Fruit fly (Drosophila melanogaster) whole organism, prepupa: ENCODE measurements around the gene HipHop.

Experiments
- Blimp-1 ChIP-seq: fragments of 200-800 bp; sonication (Bioruptor generic); optimal IDR thresholded peaks from 3 replicates; lab custom pipeline; 2017; ENCODE audit warnings: missing biosample characterization, missing genetic modification characterization, mild to moderate bottlenecking, moderate library complexity, missing genetic modification reagents
- CG10631 ChIP-seq: fragments of 200-800 bp; sonication (Bioruptor generic); optimal IDR thresholded peaks from 2 replicates; lab custom pipeline; 2016; ENCODE audit warnings: missing biosample characterization, missing genetic modification characterization
- CG10669 ChIP-seq: fragments of 200-800 bp; sonication (Bioruptor generic); optimal IDR thresholded peaks from 3 replicates; lab custom pipeline; 2018; ENCODE audit warnings: missing biosample characterization, mild to moderate bottlenecking, missing genetic modification characterization, moderate library complexity
- CG11294 ChIP-seq: fragments of 200-800 bp; sonication (Bioruptor generic); IDR thresholded peaks from 2 replicates; pipeline ENCODE4 v1.3.6; 2022; ENCODE audit warnings: missing biosample characterization, missing genetic modification characterization
- CG11762 ChIP-seq: fragments of 200-800 bp; sonication (Bioruptor generic); optimal IDR thresholded peaks from 3 replicates; lab custom pipeline; 2016; ENCODE audit warnings: missing biosample characterization, missing genetic modification characterization; ENCODE audit not compliant: insufficient read depth
- CG15336 ChIP-seq: fragments of 200-800 bp; sonication (Bioruptor generic); IDR thresholded peaks from 2 replicates; pipeline ENCODE4 v1.3.6; 2022; ENCODE audit warnings: missing biosample characterization, missing genetic modification characterization
- CG1621 ChIP-seq: fragments of 200-800 bp; sonication (Bioruptor generic); optimal IDR thresholded peaks from 3 replicates; lab custom pipeline; 2018; ENCODE audit warnings: missing biosample characterization, mild to moderate bottlenecking, missing genetic modification characterization
- CG16779 ChIP-seq: fragments of 200-800 bp; sonication (Bioruptor generic); optimal IDR thresholded peaks from 3 replicates; lab custom pipeline; 2017; ENCODE audit warnings: missing biosample characterization, mild to moderate bottlenecking, missing genetic modification characterization
- CG3032 ChIP-seq: fragments of 200-800 bp; optimal IDR thresholded peaks from 2 replicates; lab custom pipeline; 2019; ENCODE audit warnings: missing biosample characterization, mild to moderate bottlenecking, missing genetic modification characterization, moderate library complexity
- CG34406 ChIP-seq: fragments of 200-800 bp; sonication (Bioruptor generic); optimal IDR thresholded peaks from 3 replicates; lab custom pipeline; 2016; ENCODE audit warnings: missing biosample characterization, missing genetic modification characterization
- CG3919 ChIP-seq: fragments of 200-800 bp; sonication (Bioruptor generic); optimal IDR thresholded peaks from 3 replicates; lab custom pipeline; 2016; ENCODE audit warnings: missing biosample characterization, missing genetic modification characterization
- CG4318 ChIP-seq: fragments of 200-800 bp; sonication (Bioruptor generic); optimal IDR thresholded peaks from 3 replicates; lab custom pipeline; 2017; ENCODE audit warnings: missing biosample characterization, mild to moderate bottlenecking, missing genetic modification characterization
- CG6163 ChIP-seq: fragments of 200-800 bp; sonication (Bioruptor generic); IDR thresholded peaks from 3 replicates; pipeline ENCODE4 v1.3.6; 2022; ENCODE audit warnings: missing biosample characterization, missing genetic modification characterization
- CG6276 ChIP-seq: fragments of 200-800 bp; sonication (Bioruptor generic); optimal IDR thresholded peaks from 2 replicates; lab custom pipeline; 2017; ENCODE audit warnings: missing biosample characterization, mild to moderate bottlenecking, missing genetic modification characterization
- CG6792 ChIP-seq: fragments of 200-800 bp; sonication (Bioruptor generic); optimal IDR thresholded peaks from 3 replicates; lab custom pipeline; 2016; ENCODE audit warnings: missing biosample characterization, missing genetic modification characterization
- CG6808 ChIP-seq: fragments of 200-800 bp; sonication (Bioruptor generic); optimal IDR thresholded peaks from 3 replicates; lab custom pipeline; 2017; ENCODE audit warnings: missing biosample characterization, missing genetic modification characterization, mild to moderate bottlenecking, moderate library complexity, missing genetic modification reagents
- CG6854 ChIP-seq: fragments of 200-800 bp; sonication (Bioruptor generic); optimal IDR thresholded peaks from 2 replicates; lab custom pipeline; 2017; ENCODE audit warnings: missing biosample characterization, mild to moderate bottlenecking, missing genetic modification characterization
- CG7368 ChIP-seq: fragments of 200-800 bp; sonication (Bioruptor generic); optimal IDR thresholded peaks from 3 replicates; lab custom pipeline; 2016; ENCODE audit warnings: missing biosample characterization, missing genetic modification characterization
- CG8119 ChIP-seq: fragments of 200-800 bp; sonication (Bioruptor generic); IDR thresholded peaks from 3 replicates; pipeline ENCODE4 v1.3.6; 2022; ENCODE audit warnings: missing biosample characterization, missing genetic modification characterization
- CG8319 ChIP-seq: fragments of 200-800 bp; sonication (Bioruptor generic); optimal IDR thresholded peaks from 3 replicates; lab custom pipeline; 2016; ENCODE audit warnings: missing biosample characterization, missing genetic modification characterization
- CG8632 ChIP-seq: fragments of 200-800 bp; sonication (Bioruptor generic); optimal IDR thresholded peaks from 3 replicates; lab custom pipeline; 2016; ENCODE audit warnings: missing biosample characterization, missing genetic modification characterization
- CG9139 ChIP-seq: fragments of 200-800 bp; sonication (Bioruptor generic); optimal IDR thresholded peaks from 3 replicates; lab custom pipeline; 2017; ENCODE audit warnings: missing biosample characterization, mild to moderate bottlenecking, missing genetic modification characterization
- Eip78C ChIP-seq: fragments of 200-800 bp; sonication (Bioruptor generic); peaks from one replicate; lab custom pipeline; 2016; ENCODE audit warnings: missing biosample characterization, missing genetic modification characterization
- Eip93F ChIP-seq: fragments of 200-800 bp; sonication (Bioruptor generic); optimal IDR thresholded peaks from 2 replicates; lab custom pipeline; 2016; ENCODE audit warnings: missing biosample characterization, mild to moderate bottlenecking, missing genetic modification characterization
- Ets21C ChIP-seq: fragments of 200-800 bp; sonication (Bioruptor generic); optimal IDR thresholded peaks from 3 replicates; lab custom pipeline; 2016; ENCODE audit warnings: missing biosample characterization, missing genetic modification characterization
- Ets96B ChIP-seq: fragments of 200-800 bp; optimal IDR thresholded peaks from 2 replicates; lab custom pipeline; 2019; ENCODE audit warnings: missing biosample characterization, mild to moderate bottlenecking, missing genetic modification characterization, moderate library complexity
- Gug ChIP-seq: fragments of 200-800 bp; sonication (Bioruptor generic); IDR thresholded peaks from 2 replicates; pipeline ENCODE4 v1.3.6; 2022; ENCODE audit warnings: missing biosample characterization, missing genetic modification characterization
- Hr38 ChIP-seq: sonication (Bioruptor generic); optimal IDR thresholded peaks from 2 replicates; lab custom pipeline; 2016; ENCODE audit warnings: missing biosample characterization, missing genetic modification characterization
- Hr39 ChIP-seq: fragments of 200-800 bp; sonication (Bioruptor generic); optimal IDR thresholded peaks from 2 replicates; lab custom pipeline; 2016; ENCODE audit warnings: missing biosample characterization, missing genetic modification characterization
- Hr4 ChIP-seq: fragments of 200-800 bp; sonication (Bioruptor generic); optimal IDR thresholded peaks from 3 replicates; lab custom pipeline; 2016; ENCODE audit warnings: missing biosample characterization, missing genetic modification characterization
- Lpt ChIP-seq: fragments of 200-800 bp; sonication (Bioruptor generic); optimal IDR thresholded peaks from 3 replicates; lab custom pipeline; 2016; ENCODE audit warnings: missing biosample characterization, missing genetic modification characterization
- Met ChIP-seq: fragments of 200-800 bp; sonication (Bioruptor generic); optimal IDR thresholded peaks from 3 replicates; lab custom pipeline; 2016; ENCODE audit warnings: missing biosample characterization, missing genetic modification characterization
- OdsH ChIP-seq: fragments of 200-800 bp; sonication (Bioruptor generic); optimal IDR thresholded peaks from 3 replicates; lab custom pipeline; 2016; ENCODE audit warnings: missing biosample characterization, missing genetic modification characterization
- Sox102F ChIP-seq: fragments of 200-800 bp; sonication (Bioruptor generic); optimal IDR thresholded peaks from 2 replicates; lab custom pipeline; 2016; ENCODE audit warnings: missing biosample characterization, mild to moderate bottlenecking, missing genetic modification characterization
- Sox14 ChIP-seq: fragments of 200-800 bp; sonication (Bioruptor generic); optimal IDR thresholded peaks from 3 replicates; lab custom pipeline; 2016; ENCODE audit warnings: missing biosample characterization, missing genetic modification characterization
- achi ChIP-seq: fragments of 200-800 bp; sonication (Bioruptor generic); optimal IDR thresholded peaks from 3 replicates; lab custom pipeline; 2016; ENCODE audit warnings: missing biosample characterization, missing genetic modification characterization
- acj6 ChIP-seq: fragments of 200-800 bp; sonication (Bioruptor generic); optimal IDR thresholded peaks from 3 replicates; lab custom pipeline; 2016; ENCODE audit warnings: missing biosample characterization, missing genetic modification characterization
- cyc ChIP-seq: fragments of 200-800 bp; sonication (Bioruptor generic); optimal IDR thresholded peaks from 3 replicates; lab custom pipeline; 2016; ENCODE audit warnings: missing biosample characterization, missing genetic modification characterization
- dac ChIP-seq: fragments of 200-800 bp; sonication (Bioruptor generic); optimal IDR thresholded peaks from 2 replicates; lab custom pipeline; 2017; ENCODE audit warnings: missing biosample characterization, mild to moderate bottlenecking, missing genetic modification characterization
- dsx ChIP-seq: fragments of 200-800 bp; optimal IDR thresholded peaks from 3 replicates; lab custom pipeline; 2019; ENCODE audit warnings: missing biosample characterization, mild to moderate bottlenecking, missing genetic modification characterization, moderate library complexity; ENCODE audit not compliant: poor library complexity, severe bottlenecking
- eg ChIP-seq: fragments of 200-800 bp; sonication (Bioruptor generic); IDR thresholded peaks from 3 replicates; pipeline ENCODE4 v1.3.6; 2022; ENCODE audit warnings: missing biosample characterization, missing genetic modification characterization
- esn ChIP-seq: fragments of 200-800 bp; sonication (Bioruptor generic); optimal IDR thresholded peaks from 2 replicates; lab custom pipeline; 2016; ENCODE audit warnings: missing biosample characterization, mild to moderate bottlenecking, missing genetic modification characterization, moderate library complexity
- fd59A ChIP-seq: fragments of 200-800 bp; sonication (Bioruptor generic); optimal IDR thresholded peaks from 2 replicates; lab custom pipeline; 2017; ENCODE audit warnings: missing biosample characterization, mild to moderate bottlenecking, missing genetic modification characterization, missing genetic modification reagents
- lz ChIP-seq: fragments of 200-800 bp; sonication (Bioruptor generic); optimal IDR thresholded peaks from 3 replicates; lab custom pipeline; 2016; ENCODE audit warnings: missing biosample characterization, missing genetic modification characterization
- net ChIP-seq: fragments of 200-800 bp; sonication (Bioruptor generic); optimal IDR thresholded peaks from 3 replicates; lab custom pipeline; 2016; ENCODE audit warnings: missing biosample characterization, missing genetic modification characterization
- pdm3 ChIP-seq: fragments of 200-800 bp; sonication (Bioruptor generic); optimal IDR thresholded peaks from 3 replicates; lab custom pipeline; 2016; ENCODE audit warnings: missing biosample characterization, missing genetic modification characterization
- salr ChIP-seq, 2 experiments: fragments of 200-800 bp; sonication (Bioruptor generic); optimal IDR thresholded peaks; 3 replicates each; lab custom pipeline; 2016 to 2018; ENCODE audit warnings: missing biosample characterization in 2 of 2, missing genetic modification characterization in 2 of 2, mild to moderate bottlenecking in 1 of 2
- spab ChIP-seq: fragments of 200-800 bp; sonication (Bioruptor generic); optimal IDR thresholded peaks from 2 replicates; lab custom pipeline; 2017; ENCODE audit warnings: missing biosample characterization, mild to moderate bottlenecking, missing genetic modification characterization, missing genetic modification reagents
- ss ChIP-seq, 2 experiments: fragments of 200-800 bp; sonication (Bioruptor generic); optimal IDR thresholded peaks; 2 replicates in 1 of 2; 3 replicates in 1 of 2; lab custom pipeline; 2017 to 2018; ENCODE audit warnings: mild to moderate bottlenecking in 2 of 2, missing biosample characterization in 2 of 2, missing genetic modification characterization in 2 of 2, moderate library complexity in 1 of 2
- svp ChIP-seq: fragments of 200-800 bp; sonication (Bioruptor generic); peaks from one replicate; lab custom pipeline; 2016; ENCODE audit warnings: missing biosample characterization, missing genetic modification characterization
- topi ChIP-seq: fragments of 200-800 bp; sonication (Bioruptor generic); optimal IDR thresholded peaks from 3 replicates; lab custom pipeline; 2016; ENCODE audit warnings: missing biosample characterization, missing genetic modification characterization
- vri ChIP-seq: fragments of 200-800 bp; sonication (Bioruptor generic); optimal IDR thresholded peaks from 3 replicates; lab custom pipeline; 2016; ENCODE audit warnings: missing biosample characterization, mild to moderate bottlenecking, missing genetic modification characterization

Gene HipHop

dm6 chr3L:18824851-18825250 is 3.9 kb downstream of the HipHop start:
- no peak for TF ChIP-seq Ets21C (GFP tag; lab: Kevin White, UChicago)
- TF ChIP-seq Met (GFP tag; lab: Kevin White, UChicago): no peak
- TF ChIP-seq spab: no peak
- no peak for TF ChIP-seq eg (GFP tag; lab: Robert Waterston, UW)
- no peak for TF ChIP-seq Gug
- TF ChIP-seq topi (GFP tag; lab: Kevin White, UChicago): no peak
- no peak for TF ChIP-seq acj6 (GFP tag; lab: Kevin White, UChicago)
- TF ChIP-seq Lpt (GFP tag; lab: Kevin White, UChicago): no peak
- no peak for TF ChIP-seq CG10669
- no peak for TF ChIP-seq CG11294 (GFP tag; lab: Robert Waterston, UW)
- TF ChIP-seq CG6808: no peak
- TF ChIP-seq CG8119 (GFP tag; lab: Robert Waterston, UW): no peak
- no peak for TF ChIP-seq Ets96B (tag; lab: Kevin White, UChicago)
- TF ChIP-seq CG15336 (GFP tag; lab: Robert Waterston, UW): no peak
- TF ChIP-seq vri (GFP tag; lab: Kevin White, UChicago): peak; percentile 32
- no peak for TF ChIP-seq CG16779
- no peak for TF ChIP-seq CG3032
- TF ChIP-seq dsx (GFP tag; lab: Kevin White, UChicago): no peak
- no peak for TF ChIP-seq Eip93F (GFP tag; lab: Kevin White, UChicago)
- TF ChIP-seq CG8632 (GFP tag; lab: Kevin White, UChicago): no peak
- TF ChIP-seq fd59A (GFP tag; lab: Kevin White, UChicago): no peak
- TF ChIP-seq CG6163: no peak
- TF ChIP-seq esn (GFP tag; lab: Kevin White, UChicago): no peak
- TF ChIP-seq dac (GFP tag; lab: Kevin White, UChicago): no peak
- no peak for TF ChIP-seq CG6854
- TF ChIP-seq CG6276 (GFP tag; lab: Kevin White, UChicago): peak; percentile 29
- peak; percentile 25 for TF ChIP-seq CG9139
- peak in 1 of 2 experiments; percentile 38 for TF ChIP-seq ss (GFP tag; optimal IDR thresholded peaks at IDR 0.05; lab: Kevin White, UChicago)
- TF ChIP-seq achi (GFP tag; lab: Kevin White, UChicago): no peak
- TF ChIP-seq Eip78C (GFP tag; lab: Kevin White, UChicago): peak; percentile 44
- no peak for TF ChIP-seq CG11762 (GFP tag; lab: Kevin White, UChicago)
- TF ChIP-seq CG1621 (tag; lab: Kevin White, UChicago): no peak
- no peak for TF ChIP-seq CG7368 (GFP tag; lab: Kevin White, UChicago)
- no peak for TF ChIP-seq pdm3 (GFP tag; lab: Kevin White, UChicago)
- TF ChIP-seq Sox14: no peak
- no peak for TF ChIP-seq net (GFP tag; lab: Kevin White, UChicago)
- TF ChIP-seq OdsH (GFP tag; lab: Kevin White, UChicago): no peak
- no peak for TF ChIP-seq CG8319 (GFP tag; lab: Kevin White, UChicago)
- no peak for TF ChIP-seq CG3919 (GFP tag; lab: Kevin White, UChicago)
- no peak for TF ChIP-seq lz (GFP tag; lab: Kevin White, UChicago)
- no peak for TF ChIP-seq CG4318 (GFP tag; lab: Kevin White, UChicago)
- TF ChIP-seq salr (GFP tag; optimal IDR thresholded peaks at IDR 0.05; lab: Kevin White, UChicago): no peak
- no peak for TF ChIP-seq CG10631 (GFP tag; lab: Kevin White, UChicago)
- no peak for TF ChIP-seq CG6792 (GFP tag; lab: Kevin White, UChicago)
- TF ChIP-seq svp: peak; percentile 88
- TF ChIP-seq Hr39 (GFP tag; lab: Kevin White, UChicago): no peak
- no peak for TF ChIP-seq Blimp-1 (GFP tag; lab: Kevin White, UChicago)
- TF ChIP-seq Sox102F (GFP tag; lab: Kevin White, UChicago): no peak
- TF ChIP-seq cyc: no peak
- no peak for TF ChIP-seq CG34406
- TF ChIP-seq Hr38 (GFP tag; lab: Kevin White, UChicago): no peak
- no peak for TF ChIP-seq Hr4
